Fruit fly (Drosophila melanogaster): ENCODE measurements around the gene CG34161.

CG34161 gene

dm6 chr2L:10544421-10545120 is 36.9 kb downstream of the CG34161 start, which contains the start of gene Trim9:
Trim9 (plus strand) TSS chr2L:10544883.
- no peak for TF ChIP-seq CG9948 (tag; optimal IDR thresholded peaks at IDR 0.05)
- TF ChIP-seq CG32121 (GFP tag; IDR thresholded peaks at IDR 0.05), result no peak
- no peak for TF ChIP-seq Ets98B (GFP tag; IDR thresholded peaks at IDR 0.05)
- no peak for TF ChIP-seq Snoo (tag; optimal IDR thresholded peaks at IDR 0.05)
- TF ChIP-seq CG10348 (GFP tag; IDR thresholded peaks at IDR 0.05), result no peak
- TF ChIP-seq rn (GFP tag; IDR thresholded peaks at IDR 0.05), result no peak
- TF ChIP-seq CG12605 (GFP tag; IDR thresholded peaks at IDR 0.05), result no peak
- no peak for TF ChIP-seq Pif1B (GFP tag; optimal IDR thresholded peaks at IDR 0.05)
- no peak for TF ChIP-seq EcR (GFP tag; optimal IDR thresholded peaks at IDR 0.05)
- TF ChIP-seq CG8301 (tag; optimal IDR thresholded peaks at IDR 0.05), result no peak
- TF ChIP-seq CG4496 (GFP tag; IDR thresholded peaks at IDR 0.05), result no peak
- no peak for TF ChIP-seq CG34367 (tag; optimal IDR thresholded peaks at IDR 0.05)
- TF ChIP-seq CG8159 (tag; optimal IDR thresholded peaks at IDR 0.05), result no peak
- TF ChIP-seq CG14655 (GFP tag; optimal IDR thresholded peaks at IDR 0.05), result no peak
- no peak for TF ChIP-seq CG17806 (tag; optimal IDR thresholded peaks at IDR 0.05)
- no peak for TF ChIP-seq fd96Ca (GFP tag; IDR thresholded peaks at IDR 0.05)
- no peak for TF ChIP-seq CG13204 (GFP tag; optimal IDR thresholded peaks at IDR 0.05)
- TF ChIP-seq CG15710 (tag; optimal IDR thresholded peaks at IDR 0.05), result no peak
- TF ChIP-seq D1 (tag; optimal IDR thresholded peaks at IDR 0.05), result no peak
- TF ChIP-seq Pif1A (GFP tag; optimal IDR thresholded peaks at IDR 0.05), result no peak

DNA sequence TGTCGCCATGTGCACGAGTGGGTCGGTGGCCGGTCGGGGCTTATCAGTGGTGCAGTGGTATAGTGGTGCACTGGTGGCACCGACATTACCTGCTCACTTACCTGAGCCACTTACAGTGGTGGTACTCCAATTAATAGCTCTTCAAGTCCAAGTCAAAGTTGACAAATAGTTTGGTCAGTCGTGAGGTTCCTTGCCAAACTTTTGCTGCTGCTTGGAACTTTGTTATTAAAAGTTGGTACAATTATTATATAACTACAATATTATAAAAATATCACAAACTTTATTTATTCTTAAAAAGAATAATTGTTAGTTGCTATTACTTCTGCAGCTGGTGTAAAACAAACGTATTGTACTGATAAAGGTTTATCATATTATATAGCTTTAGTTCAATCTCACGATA is 37.5 kb downstream of the CG34161 start:
- TF ChIP-seq D1 (tag; optimal IDR thresholded peaks at IDR 0.05), result no peak
- no peak for TF ChIP-seq Ets98B (GFP tag; IDR thresholded peaks at IDR 0.05)
- TF ChIP-seq CG9948 (tag; optimal IDR thresholded peaks at IDR 0.05), result no peak
- no peak for TF ChIP-seq CG15710 (tag; optimal IDR thresholded peaks at IDR 0.05)
- no peak for TF ChIP-seq CG32121 (GFP tag; IDR thresholded peaks at IDR 0.05)
- TF ChIP-seq CG8159 (tag; optimal IDR thresholded peaks at IDR 0.05), result no peak
- no peak for TF ChIP-seq CG14655 (GFP tag; optimal IDR thresholded peaks at IDR 0.05)
- TF ChIP-seq EcR (GFP tag; optimal IDR thresholded peaks at IDR 0.05), result no peak
- TF ChIP-seq gl (tag; optimal IDR thresholded peaks at IDR 0.05), result no peak
- TF ChIP-seq Snoo (tag; optimal IDR thresholded peaks at IDR 0.05), result no peak
- no peak for TF ChIP-seq Pif1A (GFP tag; optimal IDR thresholded peaks at IDR 0.05)
- TF ChIP-seq fd96Ca (GFP tag; IDR thresholded peaks at IDR 0.05), result no peak
- no peak for TF ChIP-seq CG4496 (GFP tag; IDR thresholded peaks at IDR 0.05)
- TF ChIP-seq CG12605 (GFP tag; IDR thresholded peaks at IDR 0.05), result no peak
- TF ChIP-seq CG17806 (tag; optimal IDR thresholded peaks at IDR 0.05), result no peak
- TF ChIP-seq CG13204 (GFP tag; optimal IDR thresholded peaks at IDR 0.05), result no peak

DNA sequence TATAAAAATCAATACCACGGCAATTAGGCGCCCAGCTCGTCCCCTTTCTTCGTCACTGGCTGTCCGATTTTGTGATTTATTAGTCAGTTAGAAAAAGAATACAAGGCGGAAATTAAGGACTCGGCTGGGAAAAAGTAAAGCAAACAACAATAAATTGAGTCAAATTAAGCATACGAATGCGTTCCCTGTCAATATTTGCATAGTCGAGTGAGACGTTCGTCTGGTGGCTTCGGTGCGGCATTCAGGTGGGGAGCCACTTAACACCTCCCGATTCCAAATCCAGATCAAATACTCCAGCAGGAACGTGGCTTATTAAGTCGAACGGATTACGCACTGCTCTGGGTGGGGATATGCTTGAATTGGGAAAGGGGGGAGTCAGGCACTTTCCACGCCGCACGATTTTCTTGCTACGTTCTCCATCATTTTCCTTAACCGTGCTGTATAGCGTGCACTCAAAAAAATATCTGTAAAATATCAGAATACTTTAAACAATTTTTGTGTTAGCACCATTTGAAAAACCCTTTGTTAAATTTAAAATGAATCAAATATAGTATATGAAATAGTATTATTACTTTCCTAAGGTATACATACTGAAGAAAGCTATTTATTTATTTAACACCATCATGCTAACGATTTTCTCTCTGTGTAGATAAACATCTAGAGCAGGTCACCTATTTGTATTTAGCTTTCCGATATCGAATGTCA is 38.3 kb downstream of the CG34161 start:
- TF ChIP-seq CG9948 (tag; optimal IDR thresholded peaks at IDR 0.05) (no peak), CG8159 (tag; optimal IDR thresholded peaks at IDR 0.05) (peak; percentile 23)

DNA sequence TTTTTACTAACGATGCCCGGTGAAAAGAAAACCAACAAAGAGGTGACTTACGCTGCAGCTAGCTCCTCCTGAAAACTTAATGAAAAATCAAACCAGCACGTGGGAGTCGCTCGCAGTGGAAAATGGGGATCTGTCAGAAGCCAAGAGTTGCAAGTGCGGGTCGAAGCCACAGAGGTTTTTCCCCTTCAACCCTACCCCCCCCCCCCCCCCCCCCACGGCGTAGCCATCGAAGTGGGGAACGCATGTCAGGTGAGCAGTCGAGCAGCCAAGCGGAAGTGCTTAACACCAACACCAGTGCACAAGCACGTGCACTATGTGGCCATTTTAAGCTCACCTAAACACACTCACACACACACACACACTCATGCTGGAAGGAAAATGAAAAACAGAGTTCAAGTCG is 42.1 kb downstream of the CG34161 start:
- TF ChIP-seq rn (GFP tag; IDR thresholded peaks at IDR 0.05) (no peak), CG4496 (GFP tag; IDR thresholded peaks at IDR 0.05) (no peak), CG12605 (GFP tag; IDR thresholded peaks at IDR 0.05) (no peak), CG15710 (tag; optimal IDR thresholded peaks at IDR 0.05) (no peak), CG8301 (tag; optimal IDR thresholded peaks at IDR 0.05) (no peak), CG10348 (GFP tag; IDR thresholded peaks at IDR 0.05) (no peak), gl (tag; optimal IDR thresholded peaks at IDR 0.05) (no peak), D1 (tag; optimal IDR thresholded peaks at IDR 0.05) (no peak), CG9948 (tag; optimal IDR thresholded peaks at IDR 0.05) (no peak), fd96Ca (GFP tag; IDR thresholded peaks at IDR 0.05) (no peak), Ets98B (GFP tag; IDR thresholded peaks at IDR 0.05) (no peak), CG8159 (tag; optimal IDR thresholded peaks at IDR 0.05) (no peak), CG32121 (GFP tag; IDR thresholded peaks at IDR 0.05) (no peak), Pif1A (GFP tag; optimal IDR thresholded peaks at IDR 0.05) (no peak), CG17806 (tag; optimal IDR thresholded peaks at IDR 0.05) (no peak), CG34367 (tag; optimal IDR thresholded peaks at IDR 0.05) (no peak), Snoo (tag; optimal IDR thresholded peaks at IDR 0.05) (no peak), EcR (GFP tag; optimal IDR thresholded peaks at IDR 0.05) (no peak)

DNA sequence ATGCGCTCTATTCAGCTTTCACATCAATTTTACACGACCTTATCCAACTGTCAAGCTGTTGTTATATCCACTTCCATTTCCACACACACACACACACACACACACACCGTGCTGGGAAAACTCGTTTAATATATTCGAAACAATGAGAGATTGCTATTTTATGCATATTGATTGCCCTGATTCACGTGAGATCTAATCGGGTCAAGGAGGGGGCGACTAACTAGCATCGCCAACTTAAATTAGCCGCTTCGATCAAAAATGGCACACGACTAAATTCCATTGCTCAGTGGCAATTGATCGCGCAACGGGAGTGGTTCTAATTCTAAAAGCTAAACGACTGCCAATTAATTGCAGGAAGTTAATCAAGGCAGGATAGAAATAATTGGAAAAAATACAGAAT is 47.5 kb downstream of the CG34161 start, which contains the start of gene CG18302:
CG18302 (plus strand) TSS at position 301 of the 400 bp plus-strand sequence.
- TF ChIP-seq Pif1A (GFP tag; optimal IDR thresholded peaks at IDR 0.05), result no peak
- TF ChIP-seq CG9948 (tag; optimal IDR thresholded peaks at IDR 0.05), result no peak
- no peak for TF ChIP-seq CG13204 (GFP tag; optimal IDR thresholded peaks at IDR 0.05)
- TF ChIP-seq fd96Ca (GFP tag; IDR thresholded peaks at IDR 0.05), result no peak
- no peak for TF ChIP-seq CG15710 (tag; optimal IDR thresholded peaks at IDR 0.05)
- no peak for TF ChIP-seq gl (tag; optimal IDR thresholded peaks at IDR 0.05)
- TF ChIP-seq CG14655 (GFP tag; optimal IDR thresholded peaks at IDR 0.05), result no peak
- TF ChIP-seq Ets98B (GFP tag; IDR thresholded peaks at IDR 0.05), result no peak
- TF ChIP-seq CG8159 (tag; optimal IDR thresholded peaks at IDR 0.05), result no peak
- no peak for TF ChIP-seq Snoo (tag; optimal IDR thresholded peaks at IDR 0.05)
- TF ChIP-seq CG8301 (tag; optimal IDR thresholded peaks at IDR 0.05), result no peak
- TF ChIP-seq CG12605 (GFP tag; IDR thresholded peaks at IDR 0.05), result no peak
- TF ChIP-seq CG17806 (tag; optimal IDR thresholded peaks at IDR 0.05), result no peak
- TF ChIP-seq Pif1B (GFP tag; optimal IDR thresholded peaks at IDR 0.05), result no peak
- no peak for TF ChIP-seq rn (GFP tag; IDR thresholded peaks at IDR 0.05)
